Fruit fly (Drosophila melanogaster): ENCODE data around the gene Had1.

The Had1 gene

dm6 chrX:16270795-16271194, 37.7 kb downstream of the Had1 start, which contains the start of gene Mfe2 (continued):
- TF ChIP-seq CG17568 (GFP tag; optimal IDR thresholded peaks at IDR 0.05) (no peak), B-H2 (GFP tag; optimal IDR thresholded peaks at IDR 0.05) (peak; percentile 77), ro (GFP tag; IDR thresholded peaks at IDR 0.05) (no peak), CG17186 (GFP tag; optimal IDR thresholded peaks at IDR 0.05) (peak; percentile 64), bowl (GFP tag; IDR thresholded peaks at IDR 0.05) (no peak), sim (GFP tag; IDR thresholded peaks at IDR 0.05) (no peak), CG32772 (GFP tag; IDR thresholded peaks at IDR 0.05) (no peak; the same call in 1 of the 2 replicates), slou (GFP tag; optimal IDR thresholded peaks at IDR 0.05) (peak; percentile 57), CG8388 (GFP tag; optimal IDR thresholded peaks at IDR 0.05) (no peak), Adf1 (GFP tag; IDR thresholded peaks at IDR 0.05) (peak; percentile 37; the same call in 1 of the 2 replicates), Dek (tag; optimal IDR thresholded peaks at IDR 0.05) (peak; percentile 20), org-1 (GFP tag; optimal IDR thresholded peaks at IDR 0.05) (peak; percentile 40), CG4328 (GFP tag; optimal IDR thresholded peaks at IDR 0.05) (peak; percentile 7), jing (GFP tag; optimal IDR thresholded peaks at IDR 0.05) (no peak), fd102C (GFP tag; optimal IDR thresholded peaks at IDR 0.05) (no peak), CG9437 (GFP tag; optimal IDR thresholded peaks at IDR 0.05) (no peak), CG1602 (GFP tag; optimal IDR thresholded peaks at IDR 0.05) (peak; percentile 26), Vsx1 (GFP tag; optimal IDR thresholded peaks at IDR 0.05) (no peak), CG31224 (GFP tag; IDR thresholded peaks at IDR 0.05) (no peak), CG6272 (GFP tag; IDR thresholded peaks at IDR 0.05) (0 out of 2 replicates have a peak, but pooled peaks have one; percentile 7), gcm2 (GFP tag; optimal IDR thresholded peaks at IDR 0.05) (no peak), her (GFP tag; optimal IDR thresholded peaks at IDR 0.05) (peak; percentile 70), amos (GFP tag; IDR thresholded peaks at IDR 0.05; ENCODE audit: partially characterized antibody) (peak; percentile 49; the same call in 1 of the 2 replicates), CG17612 (GFP tag; IDR thresholded peaks at IDR 0.05) (no peak), bbx (GFP tag; IDR thresholded peaks at IDR 0.05; ENCODE audit: partially characterized antibody) (peak; percentile 40), BEAF-32 (GFP tag; optimal IDR thresholded peaks at IDR 0.05) (peak; percentile 60), toy (GFP tag; IDR thresholded peaks at IDR 0.05) (0 out of 2 replicates have a peak, but pooled peaks have one; percentile 32), hbn (GFP tag; IDR thresholded peaks at IDR 0.05; ENCODE audit: partially characterized antibody) (no peak), CG10543 (GFP tag; optimal IDR thresholded peaks at IDR 0.05) (peak; percentile 64), tll (GFP tag; optimal IDR thresholded peaks at IDR 0.05) (no peak), CG12391 (tag; optimal IDR thresholded peaks at IDR 0.05) (peak; percentile 46), CG32532 (GFP tag; IDR thresholded peaks at IDR 0.05) (peak; percentile 44; the same call in 1 of the 2 replicates), CG6813 (GFP tag; optimal IDR thresholded peaks at IDR 0.05) (peak; percentile 7), CG15696 (tag; optimal IDR thresholded peaks at IDR 0.05) (no peak), CG31365 (tag; optimal IDR thresholded peaks at IDR 0.05) (no peak), cwo (GFP tag; optimal IDR thresholded peaks at IDR 0.05) (peak; percentile 10), aop (GFP tag; IDR thresholded peaks at IDR 0.05) (no peak), cad (GFP tag; optimal IDR thresholded peaks at IDR 0.05) (no peak), CG10267 (tag; optimal IDR thresholded peaks at IDR 0.05) (peak; percentile 98), ash1 (GFP tag; optimal IDR thresholded peaks at IDR 0.05) (no peak), nmo (GFP tag; optimal IDR thresholded peaks at IDR 0.05) (peak; percentile 58), Atf3 (GFP tag; optimal IDR thresholded peaks at IDR 0.05) (no peak), Trl (optimal IDR thresholded peaks at IDR 0.05) (no peak), Trl (GFP tag; optimal IDR thresholded peaks at IDR 0.05) (peak; percentile 73), CG1792 (GFP tag; optimal IDR thresholded peaks at IDR 0.05) (peak; percentile 31), cato (GFP tag; optimal IDR thresholded peaks at IDR 0.05; ENCODE audit: borderline replicate concordance) (no peak), CG3163 (GFP tag; optimal IDR thresholded peaks at IDR 0.05) (peak; percentile 50), jigr1 (GFP tag; IDR thresholded peaks at IDR 0.05) (no peak), en (GFP tag; optimal IDR thresholded peaks at IDR 0.05) (no peak), C15 (GFP tag; IDR thresholded peaks at IDR 0.05) (no peak), CG16815 (GFP tag; optimal IDR thresholded peaks at IDR 0.05) (peak; percentile 26)

All from whole organism, embryonic.